Fruit fly (Drosophila melanogaster): ENCODE data around the gene D1.

DNA sequence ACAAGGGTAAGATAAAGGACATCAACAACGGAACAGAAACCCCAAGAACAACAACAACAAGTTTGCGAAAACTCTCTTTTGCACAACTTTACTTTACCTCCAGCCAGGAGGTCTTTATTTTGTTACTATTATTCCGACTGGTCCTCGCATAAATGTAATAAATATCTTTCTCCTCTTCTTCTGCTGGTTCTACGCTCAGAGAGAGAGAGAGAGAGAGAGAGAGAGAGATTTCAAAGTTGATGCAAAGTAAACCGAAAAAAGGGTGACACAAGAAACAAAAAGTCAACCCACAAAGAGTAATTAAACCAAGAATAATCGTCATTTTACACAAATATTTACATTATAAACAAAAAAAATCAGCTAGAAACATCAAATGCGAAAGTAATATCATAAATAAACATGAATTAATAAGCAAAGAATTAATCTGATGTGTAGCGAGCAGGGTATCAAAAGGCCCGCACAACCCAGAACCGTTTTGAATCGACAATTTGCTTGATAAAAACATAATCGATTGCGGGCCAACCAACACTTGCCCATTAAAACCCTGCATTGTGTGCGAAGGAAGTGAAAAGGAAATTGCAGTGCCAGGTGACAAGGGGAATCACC, 10.4 kb downstream of the D1 start:
- TF ChIP-seq kay (GFP tag; ENCODE audit: borderline replicate concordance) (no peak), CG33017 (tag; optimal IDR thresholded peaks at IDR 0.05) (no peak), CG12768 (GFP tag; optimal IDR thresholded peaks at IDR 0.05) (no peak), Clk (GFP tag; optimal IDR thresholded peaks at IDR 0.05) (no peak)

All from whole organism, adult.